Worm (Caenorhabditis elegans): ENCODE results near the gene F10D2.10.

- TF ChIP-seq nhr-76 (tag; optimal IDR thresholded peaks at IDR 0.05), result no peak
- TF ChIP-seq mep-1 (tag; optimal IDR thresholded peaks at IDR 0.05), result no peak
- TF ChIP-seq unc-62 (GFP tag; optimal IDR thresholded peaks at IDR 0.05), result no peak
- TF ChIP-seq nhr-28 (tag; optimal IDR thresholded peaks at IDR 0.05), result no peak
- no peak for TF ChIP-seq elt-1 (tag; optimal IDR thresholded peaks at IDR 0.05; ENCODE audit: borderline replicate concordance, insufficient read depth)
- no peak for TF ChIP-seq snpc-4 (tag; optimal IDR thresholded peaks at IDR 0.05)
- TF ChIP-seq elt-3 (tag; optimal IDR thresholded peaks at IDR 0.05), result no peak
- no peak for TF ChIP-seq ceh-43 (GFP tag; optimal IDR thresholded peaks at IDR 0.05)
Observed at ce11 chrV:7199932-7200331, 44.0 kb upstream of the F10D2.10 start, which contains the start of gene F09G2.1.

All from whole organism, mixed stage, embryonic.